Fruit fly (Drosophila melanogaster): ENCODE data around the gene Wdr24.

Gene Wdr24

DNA sequence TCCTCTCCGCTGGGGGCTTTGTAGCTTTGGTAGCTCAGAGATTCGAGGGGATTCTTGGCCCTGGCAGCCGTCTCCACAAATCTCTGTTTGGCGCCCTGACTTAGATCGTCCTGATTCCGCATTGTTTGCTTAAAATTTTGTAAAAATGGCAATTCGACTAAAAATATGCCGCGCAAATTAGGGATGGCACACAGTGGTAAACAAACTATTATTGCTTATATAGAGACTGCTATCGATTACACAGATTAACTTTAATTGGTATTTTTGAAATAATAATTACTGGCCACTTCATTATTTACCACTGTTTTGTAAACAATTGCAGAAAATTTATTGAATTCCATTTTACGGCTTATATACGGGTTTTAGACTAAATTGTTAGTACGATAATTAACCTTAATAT, 20.1 kb downstream of the Wdr24 start, which contains the start of the genes Naa40 and CG18731 (continued):
- TF ChIP-seq CG34224 (GFP tag; IDR thresholded peaks at IDR 0.05; ENCODE audit: partially characterized antibody), result peak; percentile 59
- TF ChIP-seq CG2129 (GFP tag; IDR thresholded peaks at IDR 0.05; ENCODE audit: partially characterized antibody), result peak; percentile 48; the same call in 1 of the 2 replicates
- TF ChIP-seq D19B (GFP tag; optimal IDR thresholded peaks at IDR 0.05), result no peak
- TF ChIP-seq Dll (GFP tag; IDR thresholded peaks at IDR 0.05; ENCODE audit: partially characterized antibody), result peak; percentile 66; the same call in 3 of the 4 replicates
- peak; percentile 46 for TF ChIP-seq CHES-1-like (GFP tag; optimal IDR thresholded peaks at IDR 0.05)
- no peak for TF ChIP-seq z (GFP tag; IDR thresholded peaks at IDR 0.05)
- peak; percentile 38 for TF ChIP-seq stwl (tag; optimal IDR thresholded peaks at IDR 0.05)
- TF ChIP-seq CG2116 (GFP tag; optimal IDR thresholded peaks at IDR 0.05), result peak; percentile 23
- TF ChIP-seq YL-1 (GFP tag; optimal IDR thresholded peaks at IDR 0.05), result peak; percentile 6
- no peak for TF ChIP-seq CG17612 (GFP tag; IDR thresholded peaks at IDR 0.05)
- peak; percentile 71 for TF ChIP-seq bbx (GFP tag; IDR thresholded peaks at IDR 0.05; ENCODE audit: partially characterized antibody)
- TF ChIP-seq CG14014 (GFP tag; IDR thresholded peaks at IDR 0.05), result no peak
- peak; percentile 44 for TF ChIP-seq Lhr (GFP tag; optimal IDR thresholded peaks at IDR 0.05)
- TF ChIP-seq CG3847 (GFP tag; IDR thresholded peaks at IDR 0.05), result peak; percentile 59
- peak; percentile 88 for TF ChIP-seq Sry-δ (GFP tag; optimal IDR thresholded peaks at IDR 0.05)
- peak; percentile 88 for TF ChIP-seq E2f2 (GFP tag; IDR thresholded peaks at IDR 0.05)
- no peak for TF ChIP-seq CG2889 (GFP tag; IDR thresholded peaks at IDR 0.05)
- TF ChIP-seq grn (GFP tag; optimal IDR thresholded peaks at IDR 0.05), result no peak
- peak; percentile 28 for TF ChIP-seq abd-A (tag; optimal IDR thresholded peaks at IDR 0.05)
- TF ChIP-seq gfzf (GFP tag; optimal IDR thresholded peaks at IDR 0.05), result peak; percentile 77
- peak; percentile 60 for TF ChIP-seq sens (GFP tag)
- peak; percentile 44 for TF ChIP-seq CG1603 (tag; optimal IDR thresholded peaks at IDR 0.05)
- peak; percentile 71 for TF ChIP-seq Scr (GFP tag; IDR thresholded peaks at IDR 0.05; ENCODE audit: partially characterized antibody)
- TF ChIP-seq CG1832 (GFP tag; optimal IDR thresholded peaks at IDR 0.05), result no peak
- TF ChIP-seq CG13624 (GFP tag; optimal IDR thresholded peaks at IDR 0.05), result peak; percentile 3
- TF ChIP-seq CoRest (tag; optimal IDR thresholded peaks at IDR 0.05), result peak; percentile 11
- peak; percentile 55 for TF ChIP-seq CG9932 (GFP tag; IDR thresholded peaks at IDR 0.05)
- TF ChIP-seq Atf3 (GFP tag; optimal IDR thresholded peaks at IDR 0.05), result no peak
- TF ChIP-seq CG4617 (GFP tag; optimal IDR thresholded peaks at IDR 0.05; ENCODE audit: borderline replicate concordance), result peak; percentile 25
- TF ChIP-seq row (GFP tag; IDR thresholded peaks at IDR 0.05), result peak; percentile 39; the same call in 1 of the 3 replicates
- no peak for TF ChIP-seq CG9727 (GFP tag; optimal IDR thresholded peaks at IDR 0.05)
- TF ChIP-seq HLH4C (GFP tag; IDR thresholded peaks at IDR 0.05; ENCODE audit: partially characterized antibody), result peak; percentile 48
- TF ChIP-seq inv (GFP tag; IDR thresholded peaks at IDR 0.05; ENCODE audit: partially characterized antibody), result peak; percentile 48; the same call in 1 of the 2 replicates
- TF ChIP-seq pzg (GFP tag; optimal IDR thresholded peaks at IDR 0.05), result peak; percentile 63
- TF ChIP-seq CG17802 (tag; optimal IDR thresholded peaks at IDR 0.05), result no peak
- TF ChIP-seq HmgD (GFP tag; optimal IDR thresholded peaks at IDR 0.05), result no peak
- TF ChIP-seq E2f1 (GFP tag; IDR thresholded peaks at IDR 0.05), result peak; percentile 73
- TF ChIP-seq nerfin-1 (tag; optimal IDR thresholded peaks at IDR 0.05), result no peak
- TF ChIP-seq Hey (tag; optimal IDR thresholded peaks at IDR 0.05), result no peak
- no peak for TF ChIP-seq Fer1 (GFP tag; optimal IDR thresholded peaks at IDR 0.05)
- TF ChIP-seq trem (tag; optimal IDR thresholded peaks at IDR 0.05), result peak; percentile 23
- no peak for TF ChIP-seq ase (GFP tag; IDR thresholded peaks at IDR 0.05)
- no peak for TF ChIP-seq CG8944 (GFP tag; optimal IDR thresholded peaks at IDR 0.05)
- TF ChIP-seq Bgb (GFP tag; IDR thresholded peaks at IDR 0.05; ENCODE audit: partially characterized antibody), result peak; percentile 71
- TF ChIP-seq CG2712 (tag; optimal IDR thresholded peaks at IDR 0.05), result no peak
- peak; percentile 68 for TF ChIP-seq hbn (GFP tag; IDR thresholded peaks at IDR 0.05; ENCODE audit: partially characterized antibody)
- TF ChIP-seq pb (GFP tag; optimal IDR thresholded peaks at IDR 0.05), result no peak
- TF ChIP-seq CG7963 (GFP tag; IDR thresholded peaks at IDR 0.05; ENCODE audit: partially characterized antibody), result 0 out of 3 replicates have a peak, but pooled peaks have one; percentile 47
- peak; percentile 79 for TF ChIP-seq CG13287 (GFP tag; IDR thresholded peaks at IDR 0.05; ENCODE audit: partially characterized antibody)
